Worm (Caenorhabditis elegans) whole organism, L1 larva: ENCODE results near the gene H12D21.9.

Experiments used
- C16A3.4 ChIP-seq: fragments of 150-350 bp; optimal IDR thresholded peaks from 2 replicates; lab custom pipeline; 2014; ENCODE audit warnings: missing biosample characterization, missing genetic modification characterization
- Y116A8C.19 ChIP-seq: sonication (generic microtip); optimal IDR thresholded peaks from 2 replicates; lab custom pipeline; 2016; ENCODE audit warnings: missing compliant biosample characterization, missing genetic modification characterization, borderline replicate concordance
- ama-1 ChIP-seq: fragments of 150-350 bp; optimal IDR thresholded peaks from 2 replicates; lab custom pipeline; 2014
- blmp-1 ChIP-seq: fragments of 150-350 bp; optimal IDR thresholded peaks from 2 replicates; lab custom pipeline; 2014; ENCODE audit warnings: missing biosample characterization, missing genetic modification characterization
- ceh-8 ChIP-seq: fragments of 200-800 bp; sonication (Bioruptor generic); optimal IDR thresholded peaks from 2 replicates; lab custom pipeline; 2018; ENCODE audit warnings: mild to moderate bottlenecking, missing genetic modification characterization, moderate library complexity, missing compliant biosample characterization
- ceh-82 ChIP-seq, 3 experiments: fragments of 150-350 bp in 1 of 3; sonication (generic microtip) in 2 of 3; optimal IDR thresholded peaks; 2 replicates each; lab custom pipeline; 2014 to 2017; ENCODE audit warnings: missing biosample characterization in 3 of 3, missing genetic modification characterization in 3 of 3
- ceh-88 ChIP-seq: fragments of 200-800 bp; sonication (Bioruptor generic); IDR thresholded peaks from 2 replicates; pipeline ENCODE4 v1.3.6; 2022; ENCODE audit warnings: missing genetic modification characterization, missing compliant biosample characterization
- dsc-1 ChIP-seq: sonication (generic microtip); optimal IDR thresholded peaks from 2 replicates; lab custom pipeline; 2016; ENCODE audit warnings: mild to moderate bottlenecking, missing genetic modification characterization, missing compliant biosample characterization
- elt-2 ChIP-seq: sonication (generic microtip); optimal IDR thresholded peaks from 2 replicates; lab custom pipeline; 2016; ENCODE audit warnings: missing genetic modification characterization, mild to moderate bottlenecking, inconsistent platforms, missing compliant biosample characterization, missing genetic modification reagents
- fkh-10 ChIP-seq: sonication (generic microtip); optimal IDR thresholded peaks from 2 replicates; lab custom pipeline; 2017; ENCODE audit warnings: missing biosample characterization, missing genetic modification reagents, missing genetic modification characterization
- fos-1 ChIP-seq: fragments of 150-350 bp; optimal IDR thresholded peaks from 2 replicates; lab custom pipeline; 2014; ENCODE audit warnings: missing biosample characterization, missing genetic modification characterization
- grh-1 ChIP-seq: fragments of 200-800 bp; sonication (Bioruptor generic); IDR thresholded peaks from 2 replicates; pipeline ENCODE4 v1.3.6; 2022; ENCODE audit warnings: missing genetic modification reagents, missing genetic modification characterization, missing compliant biosample characterization
- hlh-4 ChIP-seq: sonication (generic microtip); optimal IDR thresholded peaks from 2 replicates; lab custom pipeline; 2016; ENCODE audit warnings: mild to moderate bottlenecking, missing genetic modification characterization, missing compliant biosample characterization
- irx-1 ChIP-seq: sonication (generic microtip); optimal IDR thresholded peaks from 2 replicates; lab custom pipeline; 2016; ENCODE audit warnings: missing genetic modification characterization, missing compliant biosample characterization
- isw-1 ChIP-seq: fragments of 200-800 bp; sonication (Bioruptor generic); IDR thresholded peaks from 2 replicates; pipeline ENCODE4 v1.3.6; 2022; ENCODE audit warnings: missing genetic modification characterization, missing compliant biosample characterization
- lin-13 ChIP-seq: fragments of 150-350 bp; optimal IDR thresholded peaks from 2 replicates; lab custom pipeline; 2014; ENCODE audit warnings: missing biosample characterization, missing genetic modification reagents, missing genetic modification characterization
- lin-14 ChIP-seq: fragments of 200-800 bp; sonication (Bioruptor generic); optimal IDR thresholded peaks from 2 replicates; lab custom pipeline; 2018; ENCODE audit warnings: mild to moderate bottlenecking, missing genetic modification characterization, moderate library complexity, missing compliant biosample characterization
- lin-15B ChIP-seq: fragments of 150-350 bp; sonication (generic microtip); optimal IDR thresholded peaks from 3 replicates; lab custom pipeline; 2014; ENCODE audit warnings: missing biosample characterization, missing genetic modification characterization
- lin-39 ChIP-seq: fragments of 150-350 bp; optimal IDR thresholded peaks from 2 replicates; lab custom pipeline; 2014; ENCODE audit warnings: missing biosample characterization, missing genetic modification reagents, missing genetic modification characterization
- lsy-2 ChIP-seq, 2 experiments: fragments of 150-350 bp; optimal IDR thresholded peaks; 2 replicates each; lab custom pipeline; 2014; ENCODE audit warnings: missing biosample characterization in 2 of 2, missing genetic modification characterization in 2 of 2
- mdl-1 ChIP-seq, 2 experiments: fragments of 150-350 bp; optimal IDR thresholded peaks; 2 replicates each; lab custom pipeline; 2014 to 2017; ENCODE audit warnings: missing biosample characterization in 2 of 2, missing genetic modification characterization in 2 of 2, inconsistent platforms in 1 of 2
- mef-2 ChIP-seq: fragments of 150-350 bp; optimal IDR thresholded peaks from 2 replicates; lab custom pipeline; 2014; ENCODE audit warnings: missing biosample characterization, missing genetic modification characterization
- mep-1 ChIP-seq: fragments of 150-350 bp; optimal IDR thresholded peaks from 2 replicates; lab custom pipeline; 2014; ENCODE audit warnings: missing biosample characterization, missing genetic modification characterization
- nhr-20 ChIP-seq: sonication (generic microtip); optimal IDR thresholded peaks from 2 replicates; lab custom pipeline; 2016; ENCODE audit warnings: mild to moderate bottlenecking, missing genetic modification characterization, missing compliant biosample characterization
- nhr-28 ChIP-seq: fragments of 150-350 bp; optimal IDR thresholded peaks from 2 replicates; lab custom pipeline; 2014; ENCODE audit warnings: missing biosample characterization, missing genetic modification characterization
- nhr-71 ChIP-seq: sonication (generic microtip); optimal IDR thresholded peaks from 2 replicates; lab custom pipeline; 2016; ENCODE audit warnings: mild to moderate bottlenecking, missing genetic modification characterization, moderate library complexity, missing compliant biosample characterization
- nhr-76 ChIP-seq: sonication (generic microtip); optimal IDR thresholded peaks from 2 replicates; lab custom pipeline; 2017; ENCODE audit warnings: missing biosample characterization, missing genetic modification characterization
- nhr-77 ChIP-seq: fragments of 150-350 bp; optimal IDR thresholded peaks from 2 replicates; lab custom pipeline; 2014; ENCODE audit warnings: missing biosample characterization, missing genetic modification characterization
- pax-3 ChIP-seq: fragments of 200-800 bp; sonication (Bioruptor generic); optimal IDR thresholded peaks from 2 replicates; lab custom pipeline; 2018; ENCODE audit warnings: mild to moderate bottlenecking, missing genetic modification characterization, moderate library complexity, missing compliant biosample characterization
- sup-37 ChIP-seq: fragments of 200-800 bp; sonication (Bioruptor generic); optimal IDR thresholded peaks from 2 replicates; lab custom pipeline; 2018; ENCODE audit warnings: mild to moderate bottlenecking, missing genetic modification characterization, missing compliant biosample characterization
- tlp-1 ChIP-seq: fragments of 150-350 bp; optimal IDR thresholded peaks from 2 replicates; lab custom pipeline; 2014; ENCODE audit warnings: missing biosample characterization, missing genetic modification characterization
- unc-30 ChIP-seq: sonication (generic microtip); optimal IDR thresholded peaks from 2 replicates; lab custom pipeline; 2017; ENCODE audit warnings: missing biosample characterization, missing genetic modification characterization
- xbp-1 ChIP-seq: sonication (generic microtip); optimal IDR thresholded peaks from 2 replicates; lab custom pipeline; 2016; ENCODE audit warnings: missing genetic modification characterization, missing compliant biosample characterization
- zag-1 ChIP-seq: fragments of 150-350 bp; optimal IDR thresholded peaks from 2 replicates; lab custom pipeline; 2014; ENCODE audit warnings: missing biosample characterization, missing genetic modification characterization
- zip-4 ChIP-seq: fragments of 200-800 bp; sonication (Bioruptor generic); optimal IDR thresholded peaks from 2 replicates; lab custom pipeline; 2018; ENCODE audit warnings: mild to moderate bottlenecking, missing genetic modification characterization, moderate library complexity, missing compliant biosample characterization
- ztf-11 ChIP-seq, 2 experiments: sonication (generic microtip); optimal IDR thresholded peaks; 2 replicates each; lab custom pipeline; 2016 to 2017; ENCODE audit warnings: missing genetic modification characterization in 2 of 2, missing biosample characterization in 1 of 2, missing compliant biosample characterization in 1 of 2
- ztf-4 ChIP-seq: fragments of 150-350 bp; optimal IDR thresholded peaks from 2 replicates; lab custom pipeline; 2014; ENCODE audit warnings: missing biosample characterization, missing genetic modification characterization

H12D21.9 gene

DNA sequence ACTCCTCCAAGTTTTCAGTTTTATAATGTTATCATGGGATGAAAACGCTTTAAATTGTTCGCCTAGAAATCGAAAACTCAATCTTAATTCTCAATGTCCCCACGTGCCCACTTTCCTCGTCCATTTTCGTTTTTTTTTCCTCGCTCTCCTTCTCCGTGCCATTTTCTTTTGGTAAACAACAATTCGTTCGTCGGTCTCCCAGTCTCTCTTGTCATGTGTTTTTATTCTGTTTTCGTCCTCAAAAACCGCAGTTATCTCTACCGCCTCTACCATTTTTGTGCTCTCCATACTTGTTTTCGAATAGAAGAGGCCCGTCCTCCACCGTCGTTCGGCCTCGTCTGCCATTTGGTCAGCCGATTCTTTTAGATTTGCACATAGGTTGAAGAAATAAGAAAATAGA is 39.3 kb upstream of the H12D21.9 start (continued):
- TF ChIP-seq C16A3.4 = peak; percentile 29
- no peak for TF ChIP-seq nhr-71
- no peak for TF ChIP-seq lin-15B (tag; lab: Kevin White, UChicago)
- peak in 1 of 2 experiments; percentile 6 for TF ChIP-seq ztf-11 (tag; optimal IDR thresholded peaks at IDR 0.05; lab: Kevin White, UChicago)
- TF ChIP-seq lin-13 (GFP tag; lab: Kevin White, UChicago) = no peak
- TF ChIP-seq fkh-10 = no peak
- peak; percentile 51 for TF ChIP-seq pax-3 (tag; lab: Kevin White, UChicago)
- TF ChIP-seq blmp-1 (tag; lab: Kevin White, UChicago) = peak; percentile 83
- peak; percentile 23 for TF ChIP-seq nhr-20 (tag; lab: Kevin White, UChicago)
- no peak for TF ChIP-seq mef-2 (tag; lab: Kevin White, UChicago)
- TF ChIP-seq isw-1 (GFP tag; lab: Robert Waterston, UW) = no peak
- 0 out of 2 replicates have a peak, but pooled peaks have one; percentile 7 for TF ChIP-seq ceh-88 (GFP tag; lab: Robert Waterston, UW)
- no peak for TF ChIP-seq hlh-4 (tag; lab: Kevin White, UChicago)
- no peak for TF ChIP-seq sup-37 (GFP tag; lab: Kevin White, UChicago)
- peak; percentile 48 for TF ChIP-seq mep-1 (tag; lab: Kevin White, UChicago)
- TF ChIP-seq ama-1 = peak; percentile 36
- TF ChIP-seq irx-1 (tag; lab: Kevin White, UChicago) = no peak
- TF ChIP-seq ceh-8 = no peak
- no peak for TF ChIP-seq nhr-28 (tag; lab: Kevin White, UChicago)
- no peak for TF ChIP-seq fos-1 (tag; lab: Kevin White, UChicago)
- TF ChIP-seq lin-14 (GFP tag; lab: Kevin White, UChicago) = peak; percentile 77

DNA sequence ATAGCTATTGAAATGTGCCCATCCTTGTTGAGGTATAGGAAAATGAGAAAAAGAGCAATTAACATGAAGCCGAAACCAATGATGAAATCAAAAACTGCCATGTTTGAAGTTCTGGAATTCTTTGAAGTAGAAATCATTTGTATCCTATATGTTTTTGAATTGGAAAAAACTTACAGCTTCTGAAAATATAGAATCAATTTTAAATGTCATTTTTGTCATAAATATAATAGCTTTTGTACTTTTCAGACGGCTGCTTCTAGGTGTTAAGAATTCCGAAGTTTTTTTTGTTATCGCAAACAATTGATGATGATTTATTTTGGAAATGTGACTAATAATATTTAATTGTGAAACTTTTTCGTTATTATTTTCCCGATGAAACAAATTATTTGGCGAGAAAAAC is 37.7 kb upstream of the H12D21.9 start, which contains the start of gene C30G7.4:
Gene C30G7.4 (minus strand): TSS at position 101 of the 400 bp plus-strand sequence.
- TF ChIP-seq zag-1 (no peak), nhr-77 (no peak), ceh-82 (tag; optimal IDR thresholded peaks at IDR 0.05; lab: Kevin White, UChicago) (no peak), Y116A8C.19 (tag; lab: Kevin White, UChicago) (no peak), sup-37 (GFP tag; lab: Kevin White, UChicago) (no peak), mdl-1 (tag; optimal IDR thresholded peaks at IDR 0.05; lab: Kevin White, UChicago) (no peak), C16A3.4 (no peak), lin-14 (GFP tag; lab: Kevin White, UChicago) (no peak), xbp-1 (tag; lab: Kevin White, UChicago) (no peak)

ce11 chrV:14945697-14946096 is 36.4 kb upstream of the H12D21.9 start, which contains the start of gene C30G7.3:
C30G7.3 (minus strand) TSS chrV:14945704.
- TF ChIP-seq tlp-1 (tag; lab: Kevin White, UChicago) (no peak), mep-1 (tag; lab: Kevin White, UChicago) (no peak), elt-2 (tag; lab: Kevin White, UChicago) (no peak), lin-39 (tag; lab: Kevin White, UChicago) (no peak), zip-4 (no peak), grh-1 (GFP tag; lab: Robert Waterston, UW) (no peak), ztf-4 (no peak)
- TF ChIP-seq, all 84 proteins: peak for 0

DNA sequence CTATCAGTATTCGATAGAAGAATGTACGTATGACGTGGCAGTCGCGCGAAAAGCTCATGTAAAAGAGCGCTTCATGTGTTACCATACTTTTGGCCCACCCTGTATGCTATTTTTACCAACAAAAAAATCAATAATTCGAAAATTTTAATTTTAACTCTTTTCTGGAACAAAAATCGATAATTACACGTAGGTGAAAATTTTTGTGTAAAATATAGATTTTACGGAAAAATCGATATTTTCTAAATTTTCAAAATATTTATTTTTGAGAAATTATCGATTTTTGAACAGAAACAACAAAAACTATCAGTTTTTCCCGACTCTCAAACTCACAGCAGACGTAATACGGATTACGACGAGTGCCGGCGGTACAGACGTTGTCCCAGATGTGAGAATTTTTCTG is 35.8 kb upstream of the H12D21.9 start:
- no peak for TF ChIP-seq lsy-2 (tag; optimal IDR thresholded peaks at IDR 0.05; lab: Kevin White, UChicago)
- no peak for TF ChIP-seq nhr-71
- TF ChIP-seq ama-1 = no peak
- no peak for TF ChIP-seq dsc-1 (tag; lab: Kevin White, UChicago)
- no peak for TF ChIP-seq unc-30 (tag; lab: Kevin White, UChicago)
- no peak for TF ChIP-seq lin-15B (tag; lab: Kevin White, UChicago)
- no peak for TF ChIP-seq tlp-1 (tag; lab: Kevin White, UChicago)
- no peak for TF ChIP-seq nhr-76
